Worm (Caenorhabditis elegans) whole organism, L4 larva: Measurements from ENCODE around the gene psa-3.
A peak's percentile ranks its signal among the peaks of the same experiment; 100 is the strongest.

Experiments
- F26F4.8 ChIP-seq: fragments of 200-800 bp; sonication (Bioruptor generic); conservative IDR thresholded peaks from 2 replicates; pipeline ENCODE4 v1.3.6; 2022; ENCODE audit warnings: missing genetic modification characterization, missing compliant biosample characterization
- F37D6.2 ChIP-seq: sonication (generic microtip); optimal IDR thresholded peaks from 2 replicates; lab custom pipeline; 2016; ENCODE audit warnings: mild to moderate bottlenecking, missing genetic modification characterization, missing compliant biosample characterization
- F49E8.2 ChIP-seq: sonication (generic microtip); optimal IDR thresholded peaks from 2 replicates; lab custom pipeline; 2016; ENCODE audit warnings: missing compliant biosample characterization, mild to moderate bottlenecking, missing genetic modification characterization, borderline replicate concordance
- T20F7.1 ChIP-seq: fragments of 200-800 bp; sonication (Bioruptor generic); optimal IDR thresholded peaks from 2 replicates; lab custom pipeline; 2018; ENCODE audit warnings: mild to moderate bottlenecking, missing genetic modification characterization, missing compliant biosample characterization
- T26A8.4 ChIP-seq: fragments of 200-800 bp; sonication (Bioruptor generic); IDR thresholded peaks from 2 replicates; pipeline ENCODE4 v1.3.6; 2022; ENCODE audit warnings: missing genetic modification characterization, missing compliant biosample characterization
- ZK546.5 ChIP-seq, 2 experiments: sonication (generic microtip); optimal IDR thresholded peaks; 2 replicates each; lab custom pipeline; 2017; ENCODE audit warnings: missing biosample characterization in 2 of 2, missing genetic modification characterization in 2 of 2
- ama-1 ChIP-seq: fragments of 150-350 bp; optimal IDR thresholded peaks from 2 replicates; lab custom pipeline; 2014; ENCODE audit warnings: inconsistent platforms, mixed read lengths
- attf-4 ChIP-seq: sonication (generic microtip); optimal IDR thresholded peaks from 3 replicates; lab custom pipeline; 2017; ENCODE audit warnings: missing biosample characterization, missing genetic modification characterization
- ces-1 ChIP-seq: fragments of 150-350 bp; sonication (generic microtip); optimal IDR thresholded peaks from 4 replicates; lab custom pipeline; 2014; ENCODE audit warnings: missing biosample characterization, missing genetic modification reagents, missing genetic modification characterization
- daf-12 ChIP-seq: fragments of 150-350 bp; optimal IDR thresholded peaks from 2 replicates; lab custom pipeline; 2014; ENCODE audit warnings: missing biosample characterization, missing genetic modification reagents, missing genetic modification characterization
- daf-16 ChIP-seq, 3 experiments: sonication (generic microtip); optimal IDR thresholded peaks; 2 replicates each; lab custom pipeline; 2016 to 2017; ENCODE audit warnings: missing genetic modification characterization in 3 of 3, missing genetic modification reagents in 3 of 3, mild to moderate bottlenecking in 2 of 3, missing compliant biosample characterization in 2 of 3, missing biosample characterization in 1 of 3, moderate library complexity in 1 of 3
- daf-19 ChIP-seq: fragments of 200-800 bp; sonication (Bioruptor generic); conservative IDR thresholded peaks from 2 replicates; pipeline ENCODE4 v1.3.6; 2022; ENCODE audit warnings: missing genetic modification characterization, missing compliant biosample characterization
- daf-8 ChIP-seq: fragments of 200-800 bp; sonication (Bioruptor generic); IDR thresholded peaks from 2 replicates; pipeline ENCODE4 v1.3.6; 2022; ENCODE audit warnings: missing genetic modification characterization, missing compliant biosample characterization
- dmd-6 ChIP-seq: fragments of 200-800 bp; sonication (Bioruptor generic); IDR thresholded peaks from 2 replicates; pipeline ENCODE4 v1.3.6; 2022; ENCODE audit warnings: missing genetic modification reagents, missing genetic modification characterization, missing compliant biosample characterization
- dmd-8 ChIP-seq: fragments of 200-800 bp; sonication (Bioruptor generic); IDR thresholded peaks from 2 replicates; pipeline ENCODE4 v1.3.6; 2022; ENCODE audit warnings: missing genetic modification characterization, missing compliant biosample characterization
- duxl-1 ChIP-seq: sonication (generic microtip); optimal IDR thresholded peaks from 2 replicates; lab custom pipeline; 2016; ENCODE audit warnings: mild to moderate bottlenecking, missing genetic modification characterization, moderate library complexity, missing compliant biosample characterization; ENCODE audit not compliant: poor library complexity
- dve-1 ChIP-seq: sonication (generic microtip); optimal IDR thresholded peaks from 2 replicates; lab custom pipeline; 2017; ENCODE audit warnings: antibody characterized with exemption, mild to moderate bottlenecking, missing genetic modification characterization, missing compliant biosample characterization; ENCODE audit not compliant: insufficient read depth
- egl-27 ChIP-seq: sonication (generic microtip); optimal IDR thresholded peaks from 3 replicates; lab custom pipeline; 2017; ENCODE audit warnings: missing biosample characterization, missing genetic modification reagents, missing genetic modification characterization
- egl-43 ChIP-seq: fragments of 200-800 bp; sonication (Bioruptor generic); IDR thresholded peaks from 2 replicates; pipeline ENCODE4 v1.3.6; 2022; ENCODE audit warnings: missing genetic modification reagents, missing genetic modification characterization, missing compliant biosample characterization
- fkh-10 ChIP-seq: fragments of 150-350 bp; optimal IDR thresholded peaks from 2 replicates; lab custom pipeline; 2014; ENCODE audit warnings: missing biosample characterization, missing genetic modification reagents, missing genetic modification characterization
- hif-1 ChIP-seq, 2 experiments: sonication (generic microtip); optimal IDR thresholded peaks; 2 replicates each; lab custom pipeline; 2016 to 2017; ENCODE audit warnings: missing compliant biosample characterization in 2 of 2, missing genetic modification characterization in 2 of 2, missing genetic modification reagents in 2 of 2, missing genotype in 2 of 2, mild to moderate bottlenecking in 1 of 2
- hmg-1.1 ChIP-seq: fragments of 200-800 bp; sonication (Bioruptor generic); IDR thresholded peaks from 2 replicates; pipeline ENCODE4 v1.3.6; 2022; ENCODE audit warnings: missing genetic modification reagents, missing genetic modification characterization, missing compliant biosample characterization
- jun-1 ChIP-seq: fragments of 150-350 bp; optimal IDR thresholded peaks from 2 replicates; lab custom pipeline; 2014; ENCODE audit warnings: missing biosample characterization, missing genetic modification reagents, missing genetic modification characterization
- lim-7 ChIP-seq: fragments of 200-800 bp; sonication (Bioruptor generic); IDR thresholded peaks from 2 replicates; pipeline ENCODE4 v1.3.6; 2022; ENCODE audit warnings: missing genetic modification characterization, missing compliant biosample characterization
- lin-15B ChIP-seq: fragments of 150-350 bp; sonication (generic microtip); optimal IDR thresholded peaks from 3 replicates; lab custom pipeline; 2014; ENCODE audit warnings: missing biosample characterization, missing genetic modification characterization
- madf-5 ChIP-seq, 2 experiments: fragments of 200-800 bp; sonication (Bioruptor generic); IDR thresholded peaks; 2 replicates each; pipeline ENCODE4 v1.3.6; 2022; ENCODE audit warnings: missing compliant biosample characterization in 2 of 2, missing genetic modification characterization in 2 of 2
- madf-9 ChIP-seq: fragments of 200-800 bp; sonication (Bioruptor generic); conservative IDR thresholded peaks from 2 replicates; pipeline ENCODE4 v1.3.6; 2022; ENCODE audit warnings: missing genetic modification reagents, missing genetic modification characterization, missing compliant biosample characterization
- mdl-1 ChIP-seq, 2 experiments: fragments of 150-350 bp in 1 of 2; sonication (generic microtip) in 1 of 2; optimal IDR thresholded peaks; 2 replicates each; lab custom pipeline; 2014 to 2017; ENCODE audit warnings: missing biosample characterization in 2 of 2, missing genetic modification characterization in 2 of 2
- mep-1 ChIP-seq: fragments of 150-350 bp; sonication (generic microtip); optimal IDR thresholded peaks from 3 replicates; lab custom pipeline; 2014; ENCODE audit warnings: missing biosample characterization, missing genetic modification characterization
- mes-2 ChIP-seq: sonication (generic microtip); optimal IDR thresholded peaks from 2 replicates; lab custom pipeline; 2016; ENCODE audit warnings: missing genotype, mild to moderate bottlenecking, missing genetic modification characterization, missing compliant biosample characterization; ENCODE audit not compliant: poor library complexity, severe bottlenecking
- nhr-102 ChIP-seq: sonication (generic microtip); optimal IDR thresholded peaks from 2 replicates; lab custom pipeline; 2016; ENCODE audit warnings: mild to moderate bottlenecking, missing genetic modification characterization, moderate library complexity, missing compliant biosample characterization
- nhr-11 ChIP-seq: fragments of 150-350 bp; optimal IDR thresholded peaks from 2 replicates; lab custom pipeline; 2014; ENCODE audit warnings: missing biosample characterization, missing genetic modification characterization
- nhr-111 ChIP-seq: fragments of 200-800 bp; sonication (Bioruptor generic); optimal IDR thresholded peaks from 2 replicates; lab custom pipeline; 2018; ENCODE audit warnings: mild to moderate bottlenecking, missing genetic modification characterization, missing compliant biosample characterization
- nhr-25 ChIP-seq: sonication (generic microtip); optimal IDR thresholded peaks from 2 replicates; lab custom pipeline; 2017; ENCODE audit warnings: missing genetic modification characterization, mild to moderate bottlenecking, missing compliant biosample characterization, antibody characterized with exemption, moderate library complexity, borderline replicate concordance; ENCODE audit not compliant: insufficient read depth
- nhr-48 ChIP-seq: sonication (generic microtip); optimal IDR thresholded peaks from 2 replicates; lab custom pipeline; 2016; ENCODE audit warnings: mild to moderate bottlenecking, missing genetic modification characterization, missing compliant biosample characterization
- nhr-6 ChIP-seq: fragments of 150-350 bp; optimal IDR thresholded peaks from 2 replicates; lab custom pipeline; 2014; ENCODE audit warnings: missing biosample characterization, missing genetic modification characterization
- nhr-76 ChIP-seq: fragments of 150-350 bp; optimal IDR thresholded peaks from 2 replicates; lab custom pipeline; 2014; ENCODE audit warnings: missing biosample characterization, missing genetic modification characterization
- nhr-77 ChIP-seq: fragments of 150-350 bp; optimal IDR thresholded peaks from 2 replicates; lab custom pipeline; 2014; ENCODE audit warnings: missing biosample characterization, missing genetic modification characterization
- pha-4 ChIP-seq, 2 experiments: fragments of 150-350 bp in 1 of 2; fragments of 200-800 bp in 1 of 2; sonication (Bioruptor generic) in 1 of 2; IDR thresholded peaks in 1 of 2; optimal IDR thresholded peaks in 1 of 2; 2 replicates each; pipeline versions ENCODE4 v1.3.6 to Lab custom; 2014 to 2022; ENCODE audit warnings: missing genetic modification characterization in 2 of 2, missing genetic modification reagents in 2 of 2, missing biosample characterization in 1 of 2, missing compliant biosample characterization in 1 of 2
- php-3 ChIP-seq: fragments of 200-800 bp; sonication (Bioruptor generic); IDR thresholded peaks from 2 replicates; pipeline ENCODE4 v1.3.6; 2022; ENCODE audit warnings: missing genetic modification reagents, missing genetic modification characterization, missing compliant biosample characterization
- rbr-2 ChIP-seq: sonication (generic microtip); optimal IDR thresholded peaks from 2 replicates; lab custom pipeline; 2016; ENCODE audit warnings: missing genotype, missing genetic modification characterization, missing compliant biosample characterization
- set-16 ChIP-seq: fragments of 200-800 bp; sonication (Bioruptor generic); IDR thresholded peaks from 2 replicates; pipeline ENCODE4 v1.3.6; 2022; ENCODE audit warnings: missing genetic modification reagents, missing genetic modification characterization, missing compliant biosample characterization
- skn-1 ChIP-seq: fragments of 150-350 bp; optimal IDR thresholded peaks from 2 replicates; lab custom pipeline; 2014; ENCODE audit warnings: missing biosample characterization, missing genetic modification characterization
- snpc-1.2 ChIP-seq: fragments of 200-800 bp; sonication (Bioruptor generic); IDR thresholded peaks from 2 replicates; pipeline ENCODE4 v1.3.6; 2022; ENCODE audit warnings: missing genetic modification reagents, missing genetic modification characterization, missing compliant biosample characterization
- snpc-4 ChIP-seq: fragments of 150-350 bp; optimal IDR thresholded peaks from 2 replicates; lab custom pipeline; 2014; ENCODE audit warnings: missing biosample characterization, missing genetic modification characterization
- spr-1 ChIP-seq: sonication (generic microtip); optimal IDR thresholded peaks from 2 replicates; lab custom pipeline; 2016; ENCODE audit warnings: mild to moderate bottlenecking, missing genetic modification characterization, missing compliant biosample characterization
- tra-1 ChIP-seq: fragments of 200-800 bp; sonication (Bioruptor generic); IDR thresholded peaks from 2 replicates; pipeline ENCODE4 v1.3.6; 2022; ENCODE audit warnings: missing genetic modification reagents, missing genetic modification characterization, missing compliant biosample characterization
- unc-62 ChIP-seq, 3 experiments: fragments of 150-350 bp in 1 of 3; sonication (generic microtip); optimal IDR thresholded peaks in 2 of 3; peaks in 1 of 3; 1 replicate in 1 of 3; 2 replicates in 2 of 3; lab custom pipeline; 2014 to 2017; ENCODE audit warnings: missing biosample characterization in 3 of 3, missing genetic modification characterization in 3 of 3, missing genetic modification reagents in 3 of 3, missing genotype in 1 of 3
- ztf-11 ChIP-seq: fragments of 150-350 bp; optimal IDR thresholded peaks from 2 replicates; lab custom pipeline; 2014; ENCODE audit warnings: missing biosample characterization, missing genetic modification characterization
- ztf-7 ChIP-seq: fragments of 150-350 bp; optimal IDR thresholded peaks from 2 replicates; lab custom pipeline; 2014; ENCODE audit warnings: missing biosample characterization, missing genetic modification characterization

psa-3 gene

ce11 chrX:15408577-15408976 lies 846 bp downstream of the psa-3 start (continued):
- no peak for TF ChIP-seq F49E8.2 (tag; lab: Kevin White, UChicago)
- no peak for TF ChIP-seq pha-4 (GFP tag; IDR thresholded peaks at IDR 0.05; lab: Robert Waterston, UW)
- no peak for TF ChIP-seq pha-4 (tag; optimal IDR thresholded peaks at IDR 0.05; lab: Kevin White, UChicago)
- TF ChIP-seq snpc-4: no peak
- no peak for TF ChIP-seq unc-62 (GFP tag; optimal IDR thresholded peaks at IDR 0.05 in 1 of 2; lab: Kevin White, UChicago)
- TF ChIP-seq unc-62 (tag; optimal IDR thresholded peaks at IDR 0.05; lab: Kevin White, UChicago): no peak
- no peak for TF ChIP-seq mdl-1 (tag; optimal IDR thresholded peaks at IDR 0.05; lab: Kevin White, UChicago)
- no peak for TF ChIP-seq nhr-25 (tag; lab: Kevin White, UChicago)
- TF ChIP-seq nhr-102 (tag; lab: Kevin White, UChicago): no peak
- no peak for TF ChIP-seq T20F7.1 (GFP tag; lab: Kevin White, UChicago)
- TF ChIP-seq daf-8 (GFP tag; lab: Robert Waterston, UW): no peak
- no peak for TF ChIP-seq set-16 (GFP tag; lab: Robert Waterston, UW)
- no peak for TF ChIP-seq nhr-11 (tag; lab: Kevin White, UChicago)
- no peak for TF ChIP-seq madf-5 (GFP tag; IDR thresholded peaks at IDR 0.05; lab: Robert Waterston, UW)
- TF ChIP-seq nhr-6 (tag; lab: Kevin White, UChicago): no peak
- TF ChIP-seq ztf-11: no peak
- TF ChIP-seq nhr-48: no peak
- no peak for TF ChIP-seq daf-12
- peak; percentile 33 for TF ChIP-seq nhr-77 (tag; lab: Kevin White, UChicago)
- TF ChIP-seq lin-15B (tag; lab: Kevin White, UChicago): no peak
- TF ChIP-seq F37D6.2 (tag; lab: Kevin White, UChicago): no peak
- no peak for TF ChIP-seq ztf-7
- no peak for TF ChIP-seq skn-1 (tag; lab: Kevin White, UChicago)
- no peak for TF ChIP-seq nhr-76 (tag; lab: Kevin White, UChicago)
- no peak for TF ChIP-seq duxl-1 (tag; lab: Kevin White, UChicago)
- TF ChIP-seq hmg-1.1: no peak
- peak; percentile 100 for TF ChIP-seq php-3 (GFP tag; lab: Robert Waterston, UW)
- TF ChIP-seq attf-4 (tag; lab: Kevin White, UChicago): no peak
- TF ChIP-seq daf-16 (GFP tag; optimal IDR thresholded peaks at IDR 0.05; lab: Kevin White, UChicago): no peak
- TF ChIP-seq daf-16 (tag; optimal IDR thresholded peaks at IDR 0.05; lab: Kevin White, UChicago): peak; percentile 81
- no peak for TF ChIP-seq F26F4.8
- TF ChIP-seq snpc-1.2 (GFP tag; lab: Robert Waterston, UW): no peak
- no peak for TF ChIP-seq mes-2 (tag; lab: Kevin White, UChicago)
- TF ChIP-seq madf-9 (GFP tag; lab: Robert Waterston, UW): no peak
- TF ChIP-seq dmd-6: peak; percentile 64
- no peak for TF ChIP-seq ces-1 (GFP tag; lab: Kevin White, UChicago)
- no peak for TF ChIP-seq hif-1 (tag; optimal IDR thresholded peaks at IDR 0.05; lab: Kevin White, UChicago)
- no peak for TF ChIP-seq lim-7
- TF ChIP-seq jun-1 (tag; lab: Kevin White, UChicago): no peak
- TF ChIP-seq rbr-2 (tag; lab: Kevin White, UChicago): no peak
- no peak for TF ChIP-seq dmd-8 (GFP tag; lab: Robert Waterston, UW)
- no peak for TF ChIP-seq egl-43 (GFP tag; lab: Robert Waterston, UW)
- peak; percentile 87 for TF ChIP-seq dve-1
- TF ChIP-seq ama-1: no peak
- TF ChIP-seq mep-1 (tag; lab: Kevin White, UChicago): no peak
- TF ChIP-seq fkh-10 (GFP tag; lab: Kevin White, UChicago): no peak
- TF ChIP-seq nhr-111 (GFP tag; lab: Kevin White, UChicago): no peak
- no peak for TF ChIP-seq egl-27 (tag; lab: Kevin White, UChicago)
- TF ChIP-seq T26A8.4 (GFP tag; lab: Robert Waterston, UW): no peak
- TF ChIP-seq ZK546.5 (tag; optimal IDR thresholded peaks at IDR 0.05; lab: Kevin White, UChicago): no peak
- peak; percentile 74 for TF ChIP-seq tra-1 (GFP tag; lab: Robert Waterston, UW)
- no peak for TF ChIP-seq spr-1 (tag; lab: Kevin White, UChicago)
- TF ChIP-seq daf-19 (GFP tag; lab: Robert Waterston, UW): no peak
